Fruit fly (Drosophila melanogaster) whole organism, prepupa: Measurements from ENCODE around the gene CG14132.
A peak's percentile ranks its signal among the peaks of the same experiment; 100 is the strongest.

ENCODE experiments used
- CG10631 ChIP-seq: fragments of 200-800 bp; sonication (Bioruptor generic); optimal IDR thresholded peaks from 2 replicates; lab custom pipeline; 2016; ENCODE audit warnings: missing biosample characterization, missing genetic modification characterization
- CG32006 ChIP-seq: fragments of 200-800 bp; sonication (Bioruptor generic); optimal IDR thresholded peaks from 3 replicates; lab custom pipeline; 2017; ENCODE audit warnings: missing biosample characterization, mild to moderate bottlenecking, missing genetic modification characterization
- CG6792 ChIP-seq: fragments of 200-800 bp; sonication (Bioruptor generic); optimal IDR thresholded peaks from 3 replicates; lab custom pipeline; 2016; ENCODE audit warnings: missing biosample characterization, missing genetic modification characterization
- Sox14 ChIP-seq: fragments of 200-800 bp; sonication (Bioruptor generic); optimal IDR thresholded peaks from 3 replicates; lab custom pipeline; 2016; ENCODE audit warnings: missing biosample characterization, missing genetic modification characterization
- achi ChIP-seq: fragments of 200-800 bp; sonication (Bioruptor generic); optimal IDR thresholded peaks from 3 replicates; lab custom pipeline; 2016; ENCODE audit warnings: missing biosample characterization, missing genetic modification characterization
- eg ChIP-seq: fragments of 200-800 bp; sonication (Bioruptor generic); IDR thresholded peaks from 3 replicates; pipeline ENCODE4 v1.3.6; 2022; ENCODE audit warnings: missing biosample characterization, missing genetic modification characterization
- pdm3 ChIP-seq: fragments of 200-800 bp; sonication (Bioruptor generic); optimal IDR thresholded peaks from 3 replicates; lab custom pipeline; 2016; ENCODE audit warnings: missing biosample characterization, missing genetic modification characterization

- TF ChIP-seq Sox14 (GFP tag; lab: Kevin White, UChicago) (no peak), CG10631 (peak; percentile 29), CG32006 (no peak), CG6792 (GFP tag; lab: Kevin White, UChicago) (peak; percentile 1), pdm3 (GFP tag; lab: Kevin White, UChicago) (no peak), achi (GFP tag; lab: Kevin White, UChicago) (no peak), eg (GFP tag; lab: Robert Waterston, UW) (no peak)
Measured at dm6 chr3L:11712839-11713238, 2.2 kb downstream of the CG14132 start.
